Fruit fly (Drosophila melanogaster) whole organism, wandering third instar larva: ENCODE results near the gene ttm50.

Experiments
- CG9705 ChIP-seq: fragments of 200-800 bp; sonication (Bioruptor generic); optimal IDR thresholded peaks from 2 replicates; lab custom pipeline; 2018; ENCODE audit warnings: missing biosample characterization, mild to moderate bottlenecking, missing genetic modification characterization
- CrebA ChIP-seq: fragments of 200-800 bp; sonication (Bioruptor generic); optimal IDR thresholded peaks from 2 replicates; lab custom pipeline; 2016; ENCODE audit warnings: missing biosample characterization, mild to moderate bottlenecking, missing genetic modification characterization, borderline replicate concordance
- Dfd ChIP-seq: fragments of >200 bp; optimal IDR thresholded peaks from 2 replicates; lab custom pipeline; 2017; ENCODE audit warnings: missing biosample characterization, missing genetic modification characterization
- Dif ChIP-seq: fragments of 200-275, 200-300 bp; sonication (Bioruptor generic); optimal IDR thresholded peaks from 2 replicates; lab custom pipeline; 2018; ENCODE audit warnings: missing biosample characterization, missing genetic modification characterization; ENCODE audit not compliant: partially characterized antibody
- HLH106 ChIP-seq: fragments of 200-800 bp; optimal IDR thresholded peaks from 3 replicates; lab custom pipeline; 2019; ENCODE audit warnings: missing biosample characterization, mild to moderate bottlenecking, missing genetic modification characterization, moderate library complexity
- Hnf4 ChIP-seq: fragments of 200-800 bp; sonication (Bioruptor generic); optimal IDR thresholded peaks from 2 replicates; lab custom pipeline; 2016; ENCODE audit warnings: missing biosample characterization, mild to moderate bottlenecking, missing genetic modification characterization
- Hr78 ChIP-seq: fragments of >200 bp; optimal IDR thresholded peaks from 2 replicates; lab custom pipeline; 2017; ENCODE audit warnings: missing biosample characterization, missing genetic modification characterization
- Hr83 ChIP-seq: fragments of 200-300 bp; sonication (Bioruptor generic); optimal IDR thresholded peaks from 2 replicates; lab custom pipeline; 2016; ENCODE audit warnings: missing biosample characterization, mild to moderate bottlenecking, missing genetic modification characterization, moderate library complexity; ENCODE audit not compliant: poor library complexity, severe bottlenecking
- Jra ChIP-seq: sonication (Bioruptor generic); optimal IDR thresholded peaks from 2 replicates; lab custom pipeline; 2016; ENCODE audit warnings: missing biosample characterization, missing genetic modification characterization
- Myc ChIP-seq: fragments of >200 bp; optimal IDR thresholded peaks from 2 replicates; lab custom pipeline; 2017
- N ChIP-seq: fragments of >200 bp; optimal IDR thresholded peaks from 2 replicates; lab custom pipeline; 2018; ENCODE audit warnings: missing biosample characterization, missing external identifiers, missing genetic modification characterization
- OdsH ChIP-seq: fragments of 200-800 bp; sonication (Bioruptor generic); optimal IDR thresholded peaks from 2 replicates; lab custom pipeline; 2016; ENCODE audit warnings: missing biosample characterization, mild to moderate bottlenecking, missing genetic modification characterization
- Rel ChIP-seq, 2 experiments: fragments of 200-800 bp; sonication (Bioruptor generic) in 1 of 2; optimal IDR thresholded peaks; 2 replicates in 1 of 2; 3 replicates in 1 of 2; lab custom pipeline; 2016 to 2019; ENCODE audit warnings: mild to moderate bottlenecking in 2 of 2, missing biosample characterization in 2 of 2, missing genetic modification characterization in 2 of 2, moderate library complexity in 1 of 2
- Sp1 ChIP-seq: fragments of 200-800 bp; sonication (Bioruptor generic); optimal IDR thresholded peaks from 3 replicates; lab custom pipeline; 2019; ENCODE audit warnings: missing biosample characterization, mild to moderate bottlenecking, missing genetic modification characterization, moderate library complexity
- Vsx2 ChIP-seq: fragments of 200-300, 225-300 bp; sonication (Bioruptor generic); optimal IDR thresholded peaks from 2 replicates; lab custom pipeline; 2018; ENCODE audit warnings: missing biosample characterization, missing genetic modification characterization; ENCODE audit not compliant: partially characterized antibody
- br ChIP-seq: fragments of 200-800 bp; sonication (Bioruptor generic); optimal IDR thresholded peaks from 2 replicates; lab custom pipeline; 2016; ENCODE audit warnings: missing biosample characterization, missing genetic modification characterization
- brk ChIP-seq: fragments of 200-800 bp; sonication (Bioruptor generic); optimal IDR thresholded peaks from 2 replicates; lab custom pipeline; 2016; ENCODE audit warnings: missing biosample characterization, mild to moderate bottlenecking, missing genetic modification characterization
- dmrt93B ChIP-seq: fragments of 200-800 bp; sonication (Bioruptor generic); optimal IDR thresholded peaks from 2 replicates; lab custom pipeline; 2018; ENCODE audit warnings: missing biosample characterization, mild to moderate bottlenecking, missing genetic modification characterization
- ey ChIP-seq: fragments of 200-800 bp; sonication (Bioruptor generic); optimal IDR thresholded peaks from 2 replicates; lab custom pipeline; 2016; ENCODE audit warnings: missing biosample characterization, missing genetic modification characterization
- foxo ChIP-seq, 2 experiments: fragments of 200-800 bp; sonication (Bioruptor generic); optimal IDR thresholded peaks; 2 replicates in 1 of 2; 3 replicates in 1 of 2; lab custom pipeline; 2016 to 2017; ENCODE audit warnings: missing biosample characterization in 2 of 2, missing genetic modification characterization in 2 of 2
- fru ChIP-seq: fragments of 200-800 bp; sonication (Bioruptor generic); optimal IDR thresholded peaks from 3 replicates; lab custom pipeline; 2016; ENCODE audit warnings: missing biosample characterization, mild to moderate bottlenecking, missing genetic modification characterization
- h ChIP-seq: fragments of 200-800 bp; sonication (Bioruptor generic); optimal IDR thresholded peaks from 3 replicates; lab custom pipeline; 2016; ENCODE audit warnings: missing biosample characterization, mild to moderate bottlenecking, missing genetic modification characterization
- lola ChIP-seq: fragments of >200 bp; optimal IDR thresholded peaks from 2 replicates; lab custom pipeline; 2017; ENCODE audit warnings: missing biosample characterization, missing genetic modification characterization
- pan ChIP-seq: fragments of >200 bp; optimal IDR thresholded peaks from 2 replicates; lab custom pipeline; 2017
- psq ChIP-seq: fragments of 200-800 bp; sonication (Bioruptor generic); optimal IDR thresholded peaks from 3 replicates; lab custom pipeline; 2017; ENCODE audit warnings: missing biosample characterization, mild to moderate bottlenecking, missing genetic modification characterization, moderate library complexity
- rgr ChIP-seq: fragments of 200-800 bp; sonication (Bioruptor generic); optimal IDR thresholded peaks from 3 replicates; lab custom pipeline; 2016; ENCODE audit warnings: missing biosample characterization, mild to moderate bottlenecking, missing genetic modification characterization
- sv ChIP-seq: fragments of 200-800 bp; sonication (Bioruptor generic); optimal IDR thresholded peaks from 3 replicates; lab custom pipeline; 2016; ENCODE audit warnings: missing biosample characterization, missing genetic modification characterization
- tai ChIP-seq: sonication (Bioruptor generic); optimal IDR thresholded peaks from 2 replicates; lab custom pipeline; 2016; ENCODE audit warnings: missing biosample characterization, missing genetic modification characterization
- usp ChIP-seq: fragments of >200 bp; optimal IDR thresholded peaks from 2 replicates; lab custom pipeline; 2017; ENCODE audit warnings: missing biosample characterization, missing genetic modification characterization
- woc ChIP-seq: sonication (Bioruptor generic); optimal IDR thresholded peaks from 2 replicates; lab custom pipeline; 2016; ENCODE audit warnings: missing biosample characterization, mild to moderate bottlenecking, missing genetic modification characterization

ttm50 gene

dm6 chrX:2743601-2744000 lies 11.6 kb upstream of the ttm50 start:
- TF ChIP-seq Dif (GFP tag; lab: Kevin White, UChicago) (peak; percentile 31), N (GFP tag; lab: Kevin White, UChicago) (no peak), dmrt93B (GFP tag; lab: Kevin White, UChicago) (no peak)
- TF ChIP-seq, all 38 proteins: peak for 1

- TF ChIP-seq psq (GFP tag; lab: Kevin White, UChicago) (peak; percentile 31), CrebA (no peak), OdsH (GFP tag; lab: Kevin White, UChicago) (peak; percentile 54), sv (peak; percentile 62), Vsx2 (GFP tag; lab: Kevin White, UChicago) (no peak), brk (GFP tag; lab: Kevin White, UChicago) (no peak), rgr (GFP tag; lab: Kevin White, UChicago) (peak; percentile 70), br (GFP tag; lab: Kevin White, UChicago) (peak; percentile 54), h (GFP tag; lab: Kevin White, UChicago) (peak; percentile 72), foxo (GFP tag; optimal IDR thresholded peaks at IDR 0.05; lab: Kevin White, UChicago) (peak in 1 of 2 experiments; percentile 75), ey (GFP tag; lab: Kevin White, UChicago) (peak; percentile 56), usp (GFP tag; lab: Kevin White, UChicago) (no peak), fru (GFP tag; lab: Kevin White, UChicago) (peak; percentile 55)
Observed at dm6 chrX:2743020-2743419, 11.0 kb upstream of the ttm50 start.

- TF ChIP-seq lola (GFP tag; lab: Kevin White, UChicago) = no peak
Observed at dm6 chrX:2742067-2742466, 10.1 kb upstream of the ttm50 start.

- TF ChIP-seq fru (GFP tag; lab: Kevin White, UChicago) (no peak), rgr (GFP tag; lab: Kevin White, UChicago) (no peak), Sp1 (GFP tag; lab: Kevin White, UChicago) (no peak), CrebA (no peak), Myc (no peak), pan (lab: Kevin White, UChicago) (no peak), br (GFP tag; lab: Kevin White, UChicago) (no peak), dmrt93B (GFP tag; lab: Kevin White, UChicago) (no peak), Hnf4 (GFP tag; lab: Kevin White, UChicago) (no peak), tai (GFP tag; lab: Kevin White, UChicago) (no peak), Hr83 (GFP tag; lab: Kevin White, UChicago) (no peak), lola (GFP tag; lab: Kevin White, UChicago) (no peak), N (GFP tag; lab: Kevin White, UChicago) (no peak), Dfd (GFP tag; lab: Kevin White, UChicago) (no peak), Jra (GFP tag; lab: Kevin White, UChicago) (no peak), OdsH (GFP tag; lab: Kevin White, UChicago) (no peak), brk (GFP tag; lab: Kevin White, UChicago) (no peak), sv (no peak)
- TF ChIP-seq, all 38 proteins: peak for 0
Observed at dm6 chrX:2740084-2740483, 8.1 kb upstream of the ttm50 start, which contains the start of gene kirre. TSS of gene kirre (plus strand) at chrX:2740384.

dm6 chrX:2738663-2739062 lies 6.7 kb upstream of the ttm50 start, which contains the start of gene crm:
TSS of gene crm (minus strand) at chrX:2738773.
- TF ChIP-seq foxo (GFP tag; optimal IDR thresholded peaks at IDR 0.05; lab: Kevin White, UChicago) (no peak), brk (GFP tag; lab: Kevin White, UChicago) (no peak), Hr78 (GFP tag; lab: Kevin White, UChicago) (no peak), woc (GFP tag; lab: Kevin White, UChicago) (peak; percentile 39), Myc (peak; percentile 94), psq (GFP tag; lab: Kevin White, UChicago) (no peak), usp (GFP tag; lab: Kevin White, UChicago) (no peak), Rel (GFP tag; optimal IDR thresholded peaks at IDR 0.05; lab: Kevin White, UChicago) (no peak), Rel (tag; optimal IDR thresholded peaks at IDR 0.05; lab: Kevin White, UChicago) (peak; percentile 5), HLH106 (tag; lab: Kevin White, UChicago) (no peak), CG9705 (GFP tag; lab: Kevin White, UChicago) (no peak), Dif (GFP tag; lab: Kevin White, UChicago) (no peak), Sp1 (GFP tag; lab: Kevin White, UChicago) (no peak)
